Worm (Caenorhabditis elegans) whole organism, young adult: ENCODE results near the gene T13C5.3.

Experiments used
- F10E7.11 ChIP-seq: sonication (generic microtip); optimal IDR thresholded peaks from 2 replicates; lab custom pipeline; 2017; ENCODE audit warnings: mild to moderate bottlenecking, missing genetic modification characterization, moderate library complexity, missing compliant biosample characterization
- chd-7 ChIP-seq: sonication (generic microtip); optimal IDR thresholded peaks from 2 replicates; lab custom pipeline; 2016; ENCODE audit warnings: mild to moderate bottlenecking, missing genetic modification characterization, moderate library complexity, missing compliant biosample characterization
- dpl-1 ChIP-seq: fragments of 150-350 bp; optimal IDR thresholded peaks from 2 replicates; lab custom pipeline; 2014; ENCODE audit warnings: missing biosample characterization, missing genetic modification reagents, missing genetic modification characterization
- gei-17 ChIP-seq: fragments of 200-800 bp; sonication (Bioruptor generic); optimal IDR thresholded peaks from 2 replicates; lab custom pipeline; 2018; ENCODE audit warnings: mild to moderate bottlenecking, missing genetic modification characterization, missing compliant biosample characterization
- lsy-27 ChIP-seq: sonication (generic microtip); optimal IDR thresholded peaks from 2 replicates; lab custom pipeline; 2017; ENCODE audit warnings: missing genetic modification characterization, mild to moderate bottlenecking, missing compliant biosample characterization, antibody characterized with exemption, missing genotype, borderline replicate concordance; ENCODE audit not compliant: insufficient read depth
- madf-10 ChIP-seq: sonication (generic microtip); optimal IDR thresholded peaks from 2 replicates; lab custom pipeline; 2016; ENCODE audit warnings: mild to moderate bottlenecking, missing genetic modification characterization, missing compliant biosample characterization
- nhr-179 ChIP-seq: sonication (generic microtip); optimal IDR thresholded peaks from 2 replicates; lab custom pipeline; 2016; ENCODE audit warnings: mild to moderate bottlenecking, missing genetic modification characterization, missing compliant biosample characterization
- snpc-1.3 ChIP-seq: sonication (generic microtip); optimal IDR thresholded peaks from 2 replicates; lab custom pipeline; 2017; ENCODE audit warnings: missing genetic modification characterization, mild to moderate bottlenecking, missing compliant biosample characterization, antibody characterized with exemption, moderate library complexity, missing genotype, missing genetic modification reagents; ENCODE audit not compliant: insufficient read depth

ce11 chrX:6194191-6194724 lies 15.9 kb downstream of the T13C5.3 start, which contains the start of gene ceh-54:
- TF ChIP-seq gei-17 (GFP tag; lab: Kevin White, UChicago) (no peak), chd-7 (tag; lab: Kevin White, UChicago) (no peak), F10E7.11 (no peak), snpc-1.3 (no peak), lsy-27 (no peak), nhr-179 (tag; lab: Kevin White, UChicago) (no peak), dpl-1 (GFP tag; lab: Kevin White, UChicago) (no peak), madf-10 (tag; lab: Kevin White, UChicago) (no peak)
